Worm (Caenorhabditis elegans) whole organism, young adult: ENCODE data around the gene tag-65.
A peak's percentile ranks its signal among the peaks of the same experiment; 100 is the strongest.

Experiments
- B0261.1 ChIP-seq: sonication (generic microtip); optimal IDR thresholded peaks from 2 replicates; lab custom pipeline; 2016; ENCODE audit warnings: mild to moderate bottlenecking, missing genetic modification characterization, moderate library complexity, missing compliant biosample characterization
- D2030.7 ChIP-seq: fragments of 200-800 bp; sonication (Bioruptor generic); IDR thresholded peaks from 2 replicates; pipeline ENCODE4 v1.3.6; 2022; ENCODE audit warnings: missing genetic modification reagents, missing genetic modification characterization, missing compliant biosample characterization
- F37B4.10 ChIP-seq: fragments of 200-800 bp; sonication (Bioruptor generic); IDR thresholded peaks from 2 replicates; pipeline ENCODE4 v1.3.6; 2022; ENCODE audit warnings: missing genetic modification characterization, missing compliant biosample characterization
- F49E8.2 ChIP-seq: sonication (generic microtip); optimal IDR thresholded peaks from 3 replicates; lab custom pipeline; 2017; ENCODE audit warnings: missing genetic modification characterization, mild to moderate bottlenecking, missing compliant biosample characterization, antibody characterized with exemption, moderate library complexity; ENCODE audit not compliant: insufficient read depth
- T07F8.4 ChIP-seq: sonication (generic microtip); optimal IDR thresholded peaks from 2 replicates; lab custom pipeline; 2016; ENCODE audit warnings: mild to moderate bottlenecking, missing genetic modification characterization, moderate library complexity, missing compliant biosample characterization
- Y53G8AR.9 ChIP-seq: fragments of 200-800 bp; sonication (Bioruptor generic); conservative IDR thresholded peaks from 2 replicates; pipeline ENCODE4 v1.3.6; 2022; ENCODE audit warnings: missing genetic modification reagents, missing genetic modification characterization, missing compliant biosample characterization
- Y56A3A.18 ChIP-seq: fragments of 200-800 bp; sonication (Bioruptor generic); IDR thresholded peaks from 2 replicates; pipeline ENCODE4 v1.3.6; 2022; ENCODE audit warnings: missing genetic modification reagents, missing genetic modification characterization, missing compliant biosample characterization
- Y79H2A.3 ChIP-seq: fragments of 200-800 bp; sonication (Bioruptor generic); conservative IDR thresholded peaks from 2 replicates; pipeline ENCODE4 v1.3.6; 2022; ENCODE audit warnings: missing genetic modification reagents, missing genetic modification characterization, missing compliant biosample characterization
- Y95B8A.8 ChIP-seq: fragments of 200-800 bp; sonication (Bioruptor generic); IDR thresholded peaks from 2 replicates; pipeline ENCODE4 v1.3.6; 2022; ENCODE audit warnings: missing genetic modification reagents, missing genetic modification characterization, missing compliant biosample characterization
- aptf-3 ChIP-seq: fragments of 200-800 bp; sonication (Bioruptor generic); IDR thresholded peaks from 2 replicates; pipeline ENCODE4 v1.3.6; 2022; ENCODE audit warnings: missing genetic modification characterization, missing compliant biosample characterization
- athp-1 ChIP-seq: sonication (generic microtip); optimal IDR thresholded peaks from 2 replicates; lab custom pipeline; 2017; ENCODE audit warnings: mild to moderate bottlenecking, missing genetic modification characterization, missing compliant biosample characterization
- attf-6 ChIP-seq: fragments of 200-800 bp; sonication (Bioruptor generic); IDR thresholded peaks from 2 replicates; pipeline ENCODE4 v1.3.6; 2022; ENCODE audit warnings: missing genetic modification reagents, missing genetic modification characterization, missing compliant biosample characterization
- bed-1 ChIP-seq: fragments of 200-800 bp; sonication (Bioruptor generic); IDR thresholded peaks from 2 replicates; pipeline ENCODE4 v1.3.6; 2022; ENCODE audit warnings: missing genetic modification reagents, missing genetic modification characterization, missing compliant biosample characterization
- cebp-1 ChIP-seq, 2 experiments: fragments of 200-800 bp in 1 of 2; sonication (Bioruptor generic) in 1 of 2; sonication (generic microtip) in 1 of 2; IDR thresholded peaks in 1 of 2; optimal IDR thresholded peaks in 1 of 2; 2 replicates each; pipeline versions ENCODE4 v1.3.6 to Lab custom; 2017 to 2022; ENCODE audit warnings: missing compliant biosample characterization in 2 of 2, missing genetic modification characterization in 2 of 2, mild to moderate bottlenecking in 1 of 2, missing genetic modification reagents in 1 of 2, moderate library complexity in 1 of 2
- ceh-100 ChIP-seq: fragments of 200-800 bp; sonication (Bioruptor generic); IDR thresholded peaks from 2 replicates; pipeline ENCODE4 v1.3.6; 2022; ENCODE audit warnings: missing genetic modification reagents, missing genetic modification characterization, missing compliant biosample characterization
- ceh-58 ChIP-seq: fragments of 200-800 bp; sonication (Bioruptor generic); IDR thresholded peaks from 2 replicates; pipeline ENCODE4 v1.3.6; 2022; ENCODE audit warnings: missing genetic modification characterization, missing compliant biosample characterization
- ceh-91 ChIP-seq: fragments of 200-800 bp; sonication (Bioruptor generic); IDR thresholded peaks from 2 replicates; pipeline ENCODE4 v1.3.6; 2022; ENCODE audit warnings: missing genetic modification reagents, missing genetic modification characterization, missing compliant biosample characterization
- chd-7 ChIP-seq: sonication (generic microtip); optimal IDR thresholded peaks from 2 replicates; lab custom pipeline; 2016; ENCODE audit warnings: mild to moderate bottlenecking, missing genetic modification characterization, moderate library complexity, missing compliant biosample characterization
- egl-44 ChIP-seq: fragments of 200-800 bp; sonication (Bioruptor generic); IDR thresholded peaks from 2 replicates; pipeline ENCODE4 v1.3.6; 2022; ENCODE audit warnings: missing genetic modification reagents, missing genetic modification characterization, missing compliant biosample characterization
- ekl-4 ChIP-seq: fragments of 200-800 bp; sonication (Bioruptor generic); IDR thresholded peaks from 2 replicates; pipeline ENCODE4 v1.3.6; 2022; ENCODE audit warnings: missing genetic modification reagents, missing genetic modification characterization, missing compliant biosample characterization
- him-1 ChIP-seq: sonication (generic microtip); optimal IDR thresholded peaks from 2 replicates; lab custom pipeline; 2016; ENCODE audit warnings: missing genotype, missing genetic modification reagents, missing genetic modification characterization, missing compliant biosample characterization
- hmg-1.2 ChIP-seq: fragments of 200-800 bp; sonication (Bioruptor generic); IDR thresholded peaks from 2 replicates; pipeline ENCODE4 v1.3.6; 2022; ENCODE audit warnings: missing genetic modification reagents, missing genetic modification characterization, missing compliant biosample characterization
- hrde-1 ChIP-seq: sonication (generic microtip); optimal IDR thresholded peaks from 2 replicates; lab custom pipeline; 2016; ENCODE audit warnings: missing genetic modification characterization, mild to moderate bottlenecking, missing compliant biosample characterization, moderate library complexity, missing genotype, missing genetic modification reagents, borderline replicate concordance
- hsf-1 ChIP-seq: fragments of 200-800 bp; sonication (Bioruptor generic); IDR thresholded peaks from 2 replicates; pipeline ENCODE4 v1.3.6; 2022; ENCODE audit warnings: missing genetic modification reagents, missing genetic modification characterization, missing compliant biosample characterization
- lin-26 ChIP-seq: fragments of 200-800 bp; sonication (Bioruptor generic); IDR thresholded peaks from 2 replicates; pipeline ENCODE4 v1.3.6; 2022; ENCODE audit warnings: missing genetic modification reagents, missing genetic modification characterization, missing compliant biosample characterization
- lin-35 ChIP-seq, 3 experiments: fragments of 150-350 bp in 2 of 3; sonication (generic microtip) in 1 of 3; optimal IDR thresholded peaks; 2 replicates each; lab custom pipeline; 2014 to 2018; ENCODE audit warnings: missing biosample characterization in 3 of 3, missing genetic modification characterization in 3 of 3, missing genetic modification reagents in 3 of 3
- lin-40 ChIP-seq: sonication (generic microtip); optimal IDR thresholded peaks from 2 replicates; lab custom pipeline; 2016; ENCODE audit warnings: missing genetic modification characterization, mild to moderate bottlenecking, missing compliant biosample characterization, missing genotype, missing genetic modification reagents
- lin-54 ChIP-seq: fragments of 200-800 bp; sonication (Bioruptor generic); optimal IDR thresholded peaks from 2 replicates; lab custom pipeline; 2018; ENCODE audit warnings: mild to moderate bottlenecking, missing genetic modification characterization, missing compliant biosample characterization
- lsy-27 ChIP-seq: sonication (generic microtip); optimal IDR thresholded peaks from 2 replicates; lab custom pipeline; 2017; ENCODE audit warnings: missing genetic modification characterization, mild to moderate bottlenecking, missing compliant biosample characterization, antibody characterized with exemption, missing genotype, borderline replicate concordance; ENCODE audit not compliant: insufficient read depth
- madf-6 ChIP-seq: fragments of 200-800 bp; sonication (Bioruptor generic); IDR thresholded peaks from 2 replicates; pipeline ENCODE4 v1.3.6; 2022; ENCODE audit warnings: missing genetic modification reagents, missing genetic modification characterization, missing compliant biosample characterization
- madf-8 ChIP-seq: fragments of 200-800 bp; sonication (Bioruptor generic); conservative IDR thresholded peaks from 2 replicates; pipeline ENCODE4 v1.3.6; 2022; ENCODE audit warnings: missing genetic modification reagents, missing genetic modification characterization, missing compliant biosample characterization
- mel-28 ChIP-seq: sonication (generic microtip); optimal IDR thresholded peaks from 2 replicates; lab custom pipeline; 2016; ENCODE audit warnings: borderline replicate concordance, mild to moderate bottlenecking, missing genetic modification characterization, missing compliant biosample characterization
- mes-4 ChIP-seq: sonication (generic microtip); optimal IDR thresholded peaks from 2 replicates; lab custom pipeline; 2016; ENCODE audit warnings: missing genotype, missing genetic modification characterization, missing compliant biosample characterization
- mxl-1 ChIP-seq: sonication (generic microtip); optimal IDR thresholded peaks from 2 replicates; lab custom pipeline; 2016; ENCODE audit warnings: missing genetic modification characterization, missing compliant biosample characterization
- nhr-179 ChIP-seq: sonication (generic microtip); optimal IDR thresholded peaks from 2 replicates; lab custom pipeline; 2016; ENCODE audit warnings: mild to moderate bottlenecking, missing genetic modification characterization, missing compliant biosample characterization
- rcor-1 ChIP-seq: fragments of 200-800 bp; sonication (Bioruptor generic); IDR thresholded peaks from 2 replicates; pipeline ENCODE4 v1.3.6; 2022; ENCODE audit warnings: missing genetic modification reagents, missing genetic modification characterization, missing compliant biosample characterization
- rec-8 ChIP-seq, 2 experiments: sonication (generic microtip); optimal IDR thresholded peaks; 2 replicates each; lab custom pipeline; 2016; ENCODE audit warnings: mild to moderate bottlenecking in 2 of 2, missing genetic modification characterization in 2 of 2, missing genetic modification reagents in 2 of 2, missing genotype in 2 of 2, missing biosample characterization in 1 of 2, missing compliant biosample characterization in 1 of 2, moderate library complexity in 1 of 2
- rpc-1 ChIP-seq, 2 experiments: fragments of 150-350 bp in 1 of 2; sonication (generic microtip) in 1 of 2; optimal IDR thresholded peaks; 2 replicates each; lab custom pipeline; 2014 to 2018; ENCODE audit warnings: missing biosample characterization in 1 of 2, missing genetic modification characterization in 1 of 2, missing genetic modification reagents in 1 of 2, missing genotype in 1 of 2
- sdz-38 ChIP-seq: sonication (generic microtip); optimal IDR thresholded peaks from 2 replicates; lab custom pipeline; 2016; ENCODE audit warnings: missing genotype, missing genetic modification characterization, missing compliant biosample characterization
- snpc-1.1 ChIP-seq: sonication (generic microtip); optimal IDR thresholded peaks from 2 replicates; lab custom pipeline; 2017; ENCODE audit warnings: missing genetic modification characterization, mild to moderate bottlenecking, missing compliant biosample characterization, antibody characterized with exemption, moderate library complexity, missing genotype, missing genetic modification reagents; ENCODE audit not compliant: insufficient read depth
- tbp1 ChIP-seq: fragments of 200-800 bp; sonication (Bioruptor generic); optimal IDR thresholded peaks from 2 replicates; lab custom pipeline; 2018; ENCODE audit warnings: mild to moderate bottlenecking, missing genetic modification characterization, missing compliant biosample characterization
- xnd-1 ChIP-seq: sonication (generic microtip); optimal IDR thresholded peaks from 2 replicates; lab custom pipeline; 2016; ENCODE audit warnings: missing genotype, missing genetic modification reagents, missing genetic modification characterization, missing compliant biosample characterization
- zfh-2 ChIP-seq: fragments of 200-800 bp; sonication (Bioruptor generic); conservative IDR thresholded peaks from 2 replicates; pipeline ENCODE4 v1.3.6; 2022; ENCODE audit warnings: missing genetic modification reagents, missing genetic modification characterization, missing compliant biosample characterization
- zim-3 ChIP-seq: sonication (generic microtip); optimal IDR thresholded peaks from 2 replicates; lab custom pipeline; 2017; ENCODE audit warnings: mild to moderate bottlenecking, missing genetic modification characterization, moderate library complexity, missing compliant biosample characterization
- ztf-3 ChIP-seq: fragments of 200-800 bp; sonication (Bioruptor generic); optimal IDR thresholded peaks from 2 replicates; lab custom pipeline; 2018; ENCODE audit warnings: mild to moderate bottlenecking, missing genetic modification characterization, missing compliant biosample characterization
- ztf-6 ChIP-seq: fragments of 200-800 bp; sonication (Bioruptor generic); IDR thresholded peaks from 2 replicates; pipeline ENCODE4 v1.3.6; 2022; ENCODE audit warnings: missing genetic modification reagents, missing genetic modification characterization, missing compliant biosample characterization

tag-65 gene

DNA sequence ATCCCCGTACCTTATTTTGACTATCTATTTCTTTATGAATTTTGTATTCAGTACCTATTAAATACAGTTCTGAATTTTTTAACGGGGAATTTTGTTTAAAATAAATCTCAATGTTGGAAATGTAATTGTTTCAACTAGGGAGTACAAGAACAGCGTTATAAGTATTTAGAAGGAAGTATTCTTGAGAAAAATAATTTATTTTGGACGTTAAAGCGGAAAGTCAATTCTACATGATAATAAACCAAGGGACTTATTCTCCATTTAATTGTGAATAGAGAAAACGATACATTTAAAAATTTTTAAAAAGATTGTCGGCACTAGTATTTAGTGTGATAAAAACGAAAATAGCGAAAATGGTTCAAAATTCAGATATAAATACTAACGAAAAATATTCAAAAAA, 9.2 kb downstream of the tag-65 start (continued):
- TF ChIP-seq sdz-38 = no peak
- TF ChIP-seq snpc-1.1 = peak; percentile 27
- TF ChIP-seq nhr-179 (tag; lab: Kevin White, UChicago) = no peak
- peak; percentile 4 for TF ChIP-seq mes-4
- peak; percentile 64 for TF ChIP-seq athp-1 (tag; lab: Kevin White, UChicago)
- peak; percentile 71 for TF ChIP-seq him-1 (tag; lab: Kevin White, UChicago)
- TF ChIP-seq mxl-1 (tag; lab: Kevin White, UChicago) = no peak
- peak; percentile 23 for TF ChIP-seq xnd-1
- no peak for TF ChIP-seq cebp-1 (GFP tag; IDR thresholded peaks at IDR 0.05; lab: Robert Waterston, UW)
- peak; percentile 44 for TF ChIP-seq cebp-1 (tag; optimal IDR thresholded peaks at IDR 0.05; lab: Kevin White, UChicago)
- no peak for TF ChIP-seq B0261.1 (tag; lab: Kevin White, UChicago)
- TF ChIP-seq egl-44 = no peak
- TF ChIP-seq hrde-1 = peak; percentile 87
- TF ChIP-seq ztf-6 (GFP tag; lab: Robert Waterston, UW) = no peak
- TF ChIP-seq lsy-27 (tag; lab: Kevin White, UChicago) = no peak
- TF ChIP-seq attf-6 (GFP tag; lab: Robert Waterston, UW) = peak; percentile 25; the same call in 1 of the 2 replicates
- no peak for TF ChIP-seq bed-1 (GFP tag; lab: Robert Waterston, UW)
- peak; percentile 72 for TF ChIP-seq madf-6 (GFP tag; lab: Robert Waterston, UW)
- TF ChIP-seq zim-3 = no peak
- TF ChIP-seq madf-8 (GFP tag; lab: Robert Waterston, UW) = peak; percentile 34; the same call in 1 of the 2 replicates
- TF ChIP-seq ceh-91 = no peak
- no peak for TF ChIP-seq aptf-3
- 0 out of 2 replicates have a peak, but pooled peaks have one; percentile 12 for TF ChIP-seq ceh-58 (GFP tag; lab: Robert Waterston, UW)
- TF ChIP-seq lin-35 (GFP tag; optimal IDR thresholded peaks at IDR 0.05; lab: Kevin White, UChicago) = peak in 2 of 3 experiments; percentile 6 to 45
- peak; percentile 77 for TF ChIP-seq Y56A3A.18 (GFP tag; lab: Robert Waterston, UW)
- TF ChIP-seq lin-54 (GFP tag; lab: Kevin White, UChicago) = peak; percentile 50
- peak; percentile 73 for TF ChIP-seq Y95B8A.8 (GFP tag; lab: Robert Waterston, UW)
- TF ChIP-seq tbp1 (GFP tag; lab: Kevin White, UChicago) = peak; percentile 45
- no peak for TF ChIP-seq F37B4.10
- no peak for TF ChIP-seq rec-8 (tag; optimal IDR thresholded peaks at IDR 0.05; lab: Kevin White, UChicago)
- TF ChIP-seq F49E8.2 (tag; lab: Kevin White, UChicago) = peak; percentile 95
- TF ChIP-seq ztf-3 (GFP tag; lab: Kevin White, UChicago) = no peak
- peak; percentile 59; the same call in 1 of the 2 replicates for TF ChIP-seq ceh-100
- TF ChIP-seq rpc-1 (optimal IDR thresholded peaks at IDR 0.05; lab: Kevin White, UChicago) = no peak
- TF ChIP-seq rpc-1 (tag; optimal IDR thresholded peaks at IDR 0.05; lab: Kevin White, UChicago) = no peak
- no peak for TF ChIP-seq T07F8.4 (tag; lab: Kevin White, UChicago)
- peak; percentile 77 for TF ChIP-seq ekl-4 (GFP tag; lab: Robert Waterston, UW)
- TF ChIP-seq lin-26 (GFP tag; lab: Robert Waterston, UW) = peak; percentile 76
- TF ChIP-seq hsf-1 = peak; percentile 78
- TF ChIP-seq rcor-1 (GFP tag; lab: Robert Waterston, UW) = peak; percentile 59
- TF ChIP-seq mel-28 (tag; lab: Kevin White, UChicago) = no peak
- peak; percentile 28 for TF ChIP-seq chd-7 (tag; lab: Kevin White, UChicago)
- TF ChIP-seq Y53G8AR.9 (GFP tag; lab: Robert Waterston, UW) = peak; percentile 75; the same call in 1 of the 2 replicates
- 0 out of 2 replicates have a peak, but pooled peaks have one; percentile 24 for TF ChIP-seq hmg-1.2
- TF ChIP-seq zfh-2 (GFP tag; lab: Robert Waterston, UW) = no peak
- TF ChIP-seq Y79H2A.3 (GFP tag; lab: Robert Waterston, UW) = 0 out of 2 replicates have a peak, but pooled peaks have one; percentile 42
- no peak for TF ChIP-seq lin-40
- TF ChIP-seq D2030.7 = no peak
